Fruit fly (Drosophila melanogaster): Measurements from ENCODE around the gene APC7.

The APC7 gene

dm6 chrX:6601641-6602276 lies 4.9 kb downstream of the APC7 start (continued):
- peak; percentile 85 for TF ChIP-seq CG1602 (GFP tag; optimal IDR thresholded peaks at IDR 0.05)
- TF ChIP-seq ranshi (GFP tag; IDR thresholded peaks at IDR 0.05), result peak; percentile 88
- peak; percentile 91 for TF ChIP-seq CG15696 (tag; optimal IDR thresholded peaks at IDR 0.05)
- TF ChIP-seq CG15601 (tag; optimal IDR thresholded peaks at IDR 0.05), result peak; percentile 85
- TF ChIP-seq Bdp1 (GFP tag; optimal IDR thresholded peaks at IDR 0.05), result peak; percentile 71
- peak; percentile 23; the same call in 1 of the 2 replicates for TF ChIP-seq amos (GFP tag; IDR thresholded peaks at IDR 0.05; ENCODE audit: partially characterized antibody)
- TF ChIP-seq CG14860 (GFP tag; IDR thresholded peaks at IDR 0.05; ENCODE audit: partially characterized antibody), result peak; percentile 70
- TF ChIP-seq az2 (GFP tag; optimal IDR thresholded peaks at IDR 0.05), result peak; percentile 90
- no peak for TF ChIP-seq Mes4 (GFP tag; optimal IDR thresholded peaks at IDR 0.05)
- TF ChIP-seq CG1233 (GFP tag; optimal IDR thresholded peaks at IDR 0.05), result peak; percentile 91
- peak; percentile 71 for TF ChIP-seq wek (GFP tag; optimal IDR thresholded peaks at IDR 0.05)
- peak; percentile 81 for TF ChIP-seq CG12942 (GFP tag; optimal IDR thresholded peaks at IDR 0.05)
- TF ChIP-seq grau (tag; optimal IDR thresholded peaks at IDR 0.05), result peak; percentile 93
- peak in 1 of 2 experiments; percentile 87 for TF ChIP-seq Eip74EF (GFP tag; optimal IDR thresholded peaks at IDR 0.05)
- peak in 1 of 2 experiments; percentile 97 for TF ChIP-seq eve (GFP tag; optimal IDR thresholded peaks at IDR 0.05)
- no peak for TF ChIP-seq Lpt (GFP tag; optimal IDR thresholded peaks at IDR 0.05)
- TF ChIP-seq CG4730 (GFP tag; IDR thresholded peaks at IDR 0.05), result peak; percentile 83
- TF ChIP-seq CG10462 (GFP tag; optimal IDR thresholded peaks at IDR 0.05), result peak; percentile 86
- no peak for TF ChIP-seq CG10321 (GFP tag; IDR thresholded peaks at IDR 0.05)
- TF ChIP-seq CG2678 (tag; optimal IDR thresholded peaks at IDR 0.05), result peak; percentile 96
- peak; percentile 93 for TF ChIP-seq CG17359 (tag; optimal IDR thresholded peaks at IDR 0.05)
- peak; percentile 88 for TF ChIP-seq Xbp1 (GFP tag; optimal IDR thresholded peaks at IDR 0.05)
- peak; percentile 81 for TF ChIP-seq schlank (tag; optimal IDR thresholded peaks at IDR 0.05)
- no peak for TF ChIP-seq prd (optimal IDR thresholded peaks at IDR 0.05)
- TF ChIP-seq prd (GFP tag; IDR thresholded peaks at IDR 0.05), result peak; percentile 93
- TF ChIP-seq Ravus (GFP tag; IDR thresholded peaks at IDR 0.05), result peak; percentile 55
- peak; percentile 46 for TF ChIP-seq CG3163 (GFP tag; optimal IDR thresholded peaks at IDR 0.05)
- peak; percentile 93 for TF ChIP-seq CG30403 (GFP tag; optimal IDR thresholded peaks at IDR 0.05)
- no peak for TF ChIP-seq h (optimal IDR thresholded peaks at IDR 0.05)
- peak; percentile 85 for TF ChIP-seq CG34422 (GFP tag; IDR thresholded peaks at IDR 0.05)
- TF ChIP-seq tio (GFP tag; optimal IDR thresholded peaks at IDR 0.05), result peak; percentile 91
- TF ChIP-seq tap (tag; optimal IDR thresholded peaks at IDR 0.05), result peak; percentile 87
- no peak for TF ChIP-seq lov (optimal IDR thresholded peaks at IDR 0.05)
- TF ChIP-seq lov (GFP tag; IDR thresholded peaks at IDR 0.05), result peak; percentile 85; the same call in 2 of the 3 replicates
- peak; percentile 86 for TF ChIP-seq CG12299 (tag; optimal IDR thresholded peaks at IDR 0.05)
- TF ChIP-seq br (optimal IDR thresholded peaks at IDR 0.05), result no peak
- TF ChIP-seq CG12219 (GFP tag; optimal IDR thresholded peaks at IDR 0.05), result peak; percentile 92
- TF ChIP-seq CG18476 (GFP tag; optimal IDR thresholded peaks at IDR 0.05), result peak; percentile 92
- peak; percentile 91 for TF ChIP-seq run (tag; optimal IDR thresholded peaks at IDR 0.05)
- TF ChIP-seq zen (tag; optimal IDR thresholded peaks at IDR 0.05), result peak; percentile 87
- TF ChIP-seq sens-2 (GFP tag; IDR thresholded peaks at IDR 0.05), result peak; percentile 85
- TF ChIP-seq CG6765 (GFP tag; optimal IDR thresholded peaks at IDR 0.05), result peak; percentile 84
- TF ChIP-seq gem (tag; optimal IDR thresholded peaks at IDR 0.05), result peak; percentile 95
- TF ChIP-seq bab2 (GFP tag; optimal IDR thresholded peaks at IDR 0.05), result peak; percentile 80
- TF ChIP-seq Nf-YB (GFP tag; optimal IDR thresholded peaks at IDR 0.05), result peak; percentile 75
- TF ChIP-seq stc (GFP tag; IDR thresholded peaks at IDR 0.05), result peak; percentile 88
- peak; percentile 69; the same call in 2 of the 3 replicates for TF ChIP-seq z (GFP tag; IDR thresholded peaks at IDR 0.05)
- peak; percentile 88 for TF ChIP-seq Abd-B (GFP tag; optimal IDR thresholded peaks at IDR 0.05)
- TF ChIP-seq Ptx1 (GFP tag; IDR thresholded peaks at IDR 0.05), result peak; percentile 91
- TF ChIP-seq toy (GFP tag; IDR thresholded peaks at IDR 0.05), result peak; percentile 45; the same call in 1 of the 2 replicates
- TF ChIP-seq CkIIα-i1 (GFP tag; IDR thresholded peaks at IDR 0.05), result peak; percentile 24; the same call in 1 of the 2 replicates

Data from whole organism, embryonic.